Fruit fly (Drosophila melanogaster) whole organism, larva: Measurements from ENCODE around the gene RhoGDI.

Experiments
- noc ChIP-seq: fragments of 200-800 bp; sonication (Bioruptor generic); optimal IDR thresholded peaks from 3 replicates; lab custom pipeline; 2019; ENCODE audit warnings: missing biosample characterization, mild to moderate bottlenecking, missing genetic modification characterization, moderate library complexity

The RhoGDI gene

dm6 chr3L:19905427-19905826, 23.1 kb upstream of the RhoGDI start:
- no peak for TF ChIP-seq noc (tag; lab: Kevin White, UChicago)

- TF ChIP-seq noc (tag; lab: Kevin White, UChicago), result no peak
These were observed 22.3 kb upstream of the RhoGDI start for dm6 chr3L:19906148-19906752.

- TF ChIP-seq noc (tag; lab: Kevin White, UChicago), result peak; percentile 35
These were observed 21.5 kb upstream of the RhoGDI start for dm6 chr3L:19906780-19907705.

dm6 chr3L:19907706-19908070, 20.9 kb upstream of the RhoGDI start:
- no peak for TF ChIP-seq noc (tag; lab: Kevin White, UChicago)

dm6 chr3L:19908201-19909127, 20.1 kb upstream of the RhoGDI start:
- TF ChIP-seq noc (tag; lab: Kevin White, UChicago), result no peak

dm6 chr3L:19909234-19910053, 19.1 kb upstream of the RhoGDI start:
- TF ChIP-seq noc (tag; lab: Kevin White, UChicago), result no peak

- TF ChIP-seq noc (tag; lab: Kevin White, UChicago), result no peak
These were observed 18.5 kb upstream of the RhoGDI start, which contains the start of the genes Mi-2 and Prp3 for dm6 chr3L:19910054-19910414. Mi-2 (minus strand) TSS chr3L:19910215. Prp3 (plus strand) TSS chr3L:19910300.

dm6 chr3L:19913328-19913936, 15.1 kb upstream of the RhoGDI start, which contains the start of gene Mtr3:
Mtr3 (minus strand) TSS chr3L:19913715.
- TF ChIP-seq noc (tag; lab: Kevin White, UChicago), result no peak

dm6 chr3L:19914833-19915232, 13.7 kb upstream of the RhoGDI start, which contains the start of gene Rpn1:
Rpn1 (plus strand) TSS chr3L:19915051.
- TF ChIP-seq noc (tag; lab: Kevin White, UChicago), result no peak

dm6 chr3L:19919981-19920380, 8.6 kb upstream of the RhoGDI start:
- no peak for TF ChIP-seq noc (tag; lab: Kevin White, UChicago)

- TF ChIP-seq noc (tag; lab: Kevin White, UChicago), result no peak
These were observed 5.5 kb upstream of the RhoGDI start, which contains the start of gene Pfdn6 for dm6 chr3L:19922833-19923745. Pfdn6 (plus strand) TSS chr3L:19923671.

dm6 chr3L:19924771-19925304, 3.7 kb upstream of the RhoGDI start, which contains the start of gene Grasp65:
Grasp65 (plus strand) TSS chr3L:19924943.
- peak; percentile 28 for TF ChIP-seq noc (tag; lab: Kevin White, UChicago)
